Fruit fly (Drosophila melanogaster): ENCODE data around the gene CG43249.

CG43249 gene

DNA sequence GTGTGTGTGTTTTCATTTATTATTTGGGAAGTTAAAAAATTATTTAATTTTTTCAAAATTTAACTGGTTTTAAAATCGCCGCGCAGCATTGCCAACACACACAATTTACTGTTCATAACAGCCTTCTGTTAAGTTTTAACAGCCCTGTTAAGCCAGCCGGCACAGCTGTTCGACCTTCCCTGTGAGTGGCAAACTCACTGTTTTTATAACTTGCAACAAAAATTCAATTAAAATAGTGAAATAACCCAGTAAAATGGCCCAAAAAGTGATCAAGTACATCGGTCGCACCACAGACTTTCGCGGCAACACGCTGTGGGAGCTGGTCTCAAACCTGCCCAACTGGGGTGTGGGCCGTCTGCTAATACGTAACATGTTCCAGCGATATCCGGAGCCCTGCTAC is 43.8 kb downstream of the CG43249 start, which contains the start of gene mRpS34:
Gene mRpS34 (plus strand): TSS at position 161 of the 400 bp plus-strand sequence.
- TF ChIP-seq noc (tag; optimal IDR thresholded peaks at IDR 0.05), result no peak

DNA sequence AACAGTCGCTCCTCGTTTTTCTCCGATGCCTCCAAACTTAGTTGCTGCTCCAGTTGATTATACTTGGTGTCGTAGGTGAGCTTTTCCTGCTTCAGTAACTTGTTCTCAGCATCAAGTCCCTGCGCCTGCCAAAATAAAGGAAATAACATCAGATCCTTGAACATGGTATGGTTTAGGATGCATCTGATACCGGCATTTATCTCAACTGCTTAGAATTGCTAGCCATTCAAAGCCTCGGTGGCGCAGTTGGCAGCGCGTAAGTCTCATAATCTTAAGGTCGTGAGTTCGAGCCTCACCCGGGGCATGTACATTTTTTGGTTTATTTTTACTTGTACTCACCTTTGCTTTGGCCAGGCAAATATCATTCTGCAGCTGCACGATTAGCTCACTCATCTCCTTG is 45.6 kb downstream of the CG43249 start:
- no peak for TF ChIP-seq noc (tag; optimal IDR thresholded peaks at IDR 0.05)

DNA sequence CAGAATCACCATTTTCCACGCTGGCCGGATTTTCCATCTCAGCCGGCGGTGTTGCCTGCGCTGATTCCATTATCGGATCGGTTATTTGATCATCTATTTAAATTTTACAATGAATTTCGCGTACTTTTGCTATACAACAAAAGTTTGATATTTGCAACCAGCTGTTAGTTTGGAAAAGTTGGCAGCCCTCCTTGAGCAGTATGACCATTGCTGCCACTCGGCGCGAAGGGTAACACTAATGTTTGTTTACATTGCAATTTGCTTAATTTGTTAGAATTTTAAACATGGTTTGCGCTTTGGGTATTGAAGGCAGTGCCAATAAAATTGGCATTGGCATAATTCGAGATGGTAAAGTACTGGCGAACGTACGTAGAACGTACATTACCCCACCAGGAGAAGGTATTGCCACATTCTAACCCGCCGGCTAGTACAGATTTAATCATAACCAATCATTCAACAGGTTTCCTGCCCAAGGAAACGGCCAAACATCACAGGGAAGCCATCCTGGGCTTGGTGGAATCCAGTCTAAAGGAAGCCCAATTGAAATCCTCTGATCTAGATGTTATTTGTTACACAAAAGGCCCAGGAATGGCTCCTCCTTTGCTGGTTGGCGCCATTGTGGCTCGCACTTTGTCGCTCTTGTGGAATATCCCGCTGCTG is 47.8 kb downstream of the CG43249 start, which contains the start of the genes Golgin104 and Tcs3:
Gene Golgin104 (minus strand): TSS at position 182 of the 660 bp plus-strand sequence.
Gene Tcs3 (plus strand): TSS at position 222 of the 660 bp plus-strand sequence.
- no peak for TF ChIP-seq noc (tag; optimal IDR thresholded peaks at IDR 0.05)

DNA sequence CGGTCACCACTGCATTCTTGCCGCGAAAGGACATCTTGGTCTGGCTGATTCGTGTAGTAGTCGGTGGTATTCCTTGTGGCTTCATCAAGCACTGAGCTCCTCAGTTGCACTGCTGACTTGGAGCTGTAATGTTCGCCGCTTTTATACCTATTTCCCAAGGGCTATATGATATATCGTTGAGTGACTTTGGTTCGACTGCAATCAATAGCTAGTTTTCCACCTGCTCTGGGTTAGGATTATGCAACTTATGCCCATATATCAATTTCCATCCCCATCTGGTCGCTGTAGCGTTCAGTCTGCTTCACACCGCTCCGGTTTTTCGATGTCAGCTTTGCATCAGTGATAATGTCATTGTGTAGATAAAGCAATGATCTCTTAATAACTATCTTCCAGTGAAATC is 50.1 kb downstream of the CG43249 start, which contains the start of gene Pdh:
Gene Pdh (minus strand): TSS at position 101 of the 400 bp plus-strand sequence.
- TF ChIP-seq noc (tag; optimal IDR thresholded peaks at IDR 0.05), result no peak
